Fruit fly (Drosophila melanogaster) whole organism, adult: ENCODE results near the gene TbCMF46.

ENCODE experiments used
- CG12768 ChIP-seq: fragments of 200-800 bp; sonication (Bioruptor generic); optimal IDR thresholded peaks from 2 replicates; lab custom pipeline; 2017; ENCODE audit warnings: missing biosample characterization, missing genetic modification characterization, mild to moderate bottlenecking, moderate library complexity, missing genetic modification reagents
- CG14711 ChIP-seq: fragments of 200-800 bp; sonication (Bioruptor generic); optimal IDR thresholded peaks from 2 replicates; lab custom pipeline; 2018; ENCODE audit warnings: missing biosample characterization, mild to moderate bottlenecking, missing genetic modification characterization, moderate library complexity
- CG5204 ChIP-seq: fragments of 200-800 bp; sonication (Bioruptor generic); optimal IDR thresholded peaks from 2 replicates; lab custom pipeline; 2016; ENCODE audit warnings: missing biosample characterization, missing genetic modification characterization
- Clk ChIP-seq: fragments of 200-800 bp; sonication (Bioruptor generic); optimal IDR thresholded peaks from 2 replicates; lab custom pipeline; 2017; ENCODE audit warnings: missing biosample characterization, missing genetic modification characterization
- Hr96 ChIP-seq: fragments of 200-800 bp; sonication (Bioruptor generic); optimal IDR thresholded peaks from 2 replicates; lab custom pipeline; 2016; ENCODE audit warnings: missing biosample characterization, missing genetic modification characterization
- bab1 ChIP-seq: fragments of 200-800 bp; sonication (Bioruptor generic); optimal IDR thresholded peaks from 3 replicates; lab custom pipeline; 2019; ENCODE audit warnings: missing biosample characterization, mild to moderate bottlenecking, missing genetic modification characterization, moderate library complexity
- cic ChIP-seq: fragments of 200-800 bp; sonication (Bioruptor generic); optimal IDR thresholded peaks from 2 replicates; lab custom pipeline; 2017; ENCODE audit warnings: missing biosample characterization, mild to moderate bottlenecking, missing genetic modification characterization, moderate library complexity

DNA sequence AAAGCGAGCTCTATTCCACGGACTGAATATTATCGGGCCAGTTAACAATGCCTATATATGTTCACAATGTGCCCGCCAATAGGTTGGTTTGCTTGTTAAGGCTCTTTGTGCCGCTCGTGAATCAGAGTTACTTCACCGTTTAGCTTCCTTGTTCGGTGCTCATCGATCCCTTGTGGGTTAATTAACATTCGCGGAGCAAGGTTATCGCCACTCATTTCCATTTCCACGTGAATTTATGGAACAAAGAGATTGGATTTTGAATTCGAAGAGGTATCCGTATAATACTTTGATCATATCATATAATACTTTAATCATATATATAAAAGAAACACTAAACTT, 23.8 kb upstream of the TbCMF46 start:
- TF ChIP-seq CG12768 (GFP tag; lab: Kevin White, UChicago) (no peak), bab1 (GFP tag; lab: Kevin White, UChicago) (no peak), cic (GFP tag; lab: Kevin White, UChicago) (no peak), Clk (GFP tag; lab: Kevin White, UChicago) (no peak), CG14711 (tag; lab: Kevin White, UChicago) (no peak), CG5204 (GFP tag; lab: Kevin White, UChicago) (no peak), Hr96 (no peak)
